Fruit fly (Drosophila melanogaster) whole organism, embryonic: ENCODE measurements around the gene CG3119.

Experiments
- Asciz ChIP-seq: fragments of 200-800 bp; sonication (Bioruptor generic); optimal IDR thresholded peaks from 2 replicates; lab custom pipeline; 2017; ENCODE audit warnings: missing biosample characterization, mild to moderate bottlenecking, missing genetic modification characterization, missing genetic modification reagents
- C15 ChIP-seq: fragments of 200-800 bp; sonication (Bioruptor generic); IDR thresholded peaks from 3 replicates; pipeline ENCODE4 v1.3.6; 2022; ENCODE audit warnings: missing biosample characterization, missing genetic modification characterization
- Dp ChIP-seq: fragments of 200-800 bp; sonication (Bioruptor generic); optimal IDR thresholded peaks from 2 replicates; lab custom pipeline; 2018; ENCODE audit warnings: missing biosample characterization, mild to moderate bottlenecking, missing genetic modification characterization, moderate library complexity
- Ets65A ChIP-seq: fragments of 200-800 bp; sonication (Bioruptor generic); peaks from one replicate; lab custom pipeline; 2016; ENCODE audit warnings: missing biosample characterization, missing genetic modification characterization
- pan ChIP-seq, 4 experiments: fragments of >200 bp in 3 of 4; fragments of 200-800 bp in 1 of 4; sonication (Bioruptor generic) in 1 of 4; optimal IDR thresholded peaks in 3 of 4; IDR thresholded peaks in 1 of 4; 2 replicates each; pipeline versions ENCODE4 v1.3.6 to Lab custom; 2017 to 2022; ENCODE audit warnings: missing biosample characterization in 2 of 4, missing genetic modification characterization in 2 of 4, mixed read lengths in 1 of 4
- sob ChIP-seq: fragments of 200-800 bp; sonication (Bioruptor generic); IDR thresholded peaks from 2 replicates; pipeline ENCODE4 v1.3.6; 2022; ENCODE audit warnings: missing biosample characterization, missing genetic modification characterization
- ttk ChIP-seq: fragments of 200-800 bp; sonication (Bioruptor generic); IDR thresholded peaks from 2 replicates; pipeline ENCODE4 v2.1.2; 2022; ENCODE audit warnings: missing biosample characterization, missing genetic modification characterization

dm6 chr2L:2825406-2825805, 12.2 kb downstream of the CG3119 start, which contains the start of gene CG3123:
- TF ChIP-seq C15 (GFP tag; lab: Robert Waterston, UW), result no peak
- no peak for TF ChIP-seq ttk (GFP tag; lab: Robert Waterston, UW)
- no peak for TF ChIP-seq Asciz
- no peak for TF ChIP-seq Dp (GFP tag; lab: Kevin White, UChicago)
- no peak for TF ChIP-seq pan (optimal IDR thresholded peaks at IDR 0.05; lab: Kevin White, UChicago)
- TF ChIP-seq pan (GFP tag; optimal IDR thresholded peaks at IDR 0.05 in 1 of 2, IDR thresholded peaks at IDR 0.05 in 1 of 2), result no peak
- TF ChIP-seq sob (GFP tag; lab: Robert Waterston, UW), result no peak
- TF ChIP-seq Ets65A (GFP tag; lab: Kevin White, UChicago), result no peak
